Fruit fly (Drosophila melanogaster): ENCODE measurements around the gene Pif1B.

- no peak for TF ChIP-seq EcR (GFP tag; optimal IDR thresholded peaks at IDR 0.05)
- TF ChIP-seq psq (optimal IDR thresholded peaks at IDR 0.05): no peak
- TF ChIP-seq CG8478 (optimal IDR thresholded peaks at IDR 0.05): no peak
Observed at dm6 chr3R:8780689-8781088, 20.3 kb downstream of the Pif1B start, which contains the start of gene CG33189.
